Worm (Caenorhabditis elegans) whole organism, L4/young adult: ENCODE measurements around the gene C27F2.9.

Experiments used
- W03F9.2 ChIP-seq: fragments of 150-350 bp; optimal IDR thresholded peaks from 2 replicates; lab custom pipeline; 2014; ENCODE audit warnings: missing biosample characterization, missing genetic modification characterization
- him-1 ChIP-seq: sonication (generic microtip); optimal IDR thresholded peaks from 2 replicates; lab custom pipeline; 2016; ENCODE audit warnings: missing genotype, missing genetic modification reagents, missing genetic modification characterization, missing compliant biosample characterization

DNA sequence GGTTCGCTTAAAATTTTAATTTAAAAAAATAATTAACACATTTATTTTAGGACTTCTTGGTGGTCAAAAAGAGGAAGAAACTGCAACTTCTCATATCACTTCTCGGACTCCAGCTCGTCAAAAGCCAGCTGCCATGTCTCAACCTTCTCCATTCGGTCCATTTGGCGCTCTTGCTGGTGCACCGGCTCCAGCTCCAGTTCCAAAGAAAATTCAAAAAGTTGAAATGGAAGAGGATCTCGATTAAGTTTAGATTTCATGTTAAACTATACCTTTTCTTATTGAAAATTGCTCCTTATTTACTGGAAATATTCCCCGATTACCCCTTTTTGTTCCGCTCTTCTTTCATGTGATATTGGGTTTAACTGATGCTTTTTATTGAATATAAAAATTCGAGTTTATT, 49.1 kb downstream of the C27F2.9 start:
- no peak for TF ChIP-seq W03F9.2
- no peak for TF ChIP-seq him-1 (tag; lab: Kevin White, UChicago)
